Fruit fly (Drosophila melanogaster) whole organism, embryonic: ENCODE results near the gene Phb1.

Experiments used
- CG17612 ChIP-seq: fragments of 200-800 bp; sonication (Bioruptor generic); IDR thresholded peaks from 2 replicates; pipeline ENCODE4 v1.3.6; 2022; ENCODE audit warnings: missing biosample characterization, missing genetic modification characterization
- CG17912 ChIP-seq: fragments of 200-800 bp; sonication (Bioruptor generic); optimal IDR thresholded peaks from 2 replicates; lab custom pipeline; 2018; ENCODE audit warnings: missing biosample characterization, mild to moderate bottlenecking, missing genetic modification characterization
- CG6683 ChIP-seq: fragments of 200-800 bp; sonication (Bioruptor generic); optimal IDR thresholded peaks from 2 replicates; lab custom pipeline; 2017; ENCODE audit warnings: missing biosample characterization, mild to moderate bottlenecking, missing genetic modification characterization, missing genetic modification reagents
- CG7745 ChIP-seq: fragments of 200-800 bp; sonication (Bioruptor generic); optimal IDR thresholded peaks from 2 replicates; lab custom pipeline; 2018; ENCODE audit warnings: missing biosample characterization, mild to moderate bottlenecking, missing genetic modification characterization, moderate library complexity
- CG9437 ChIP-seq: fragments of 200-800 bp; sonication (Bioruptor generic); optimal IDR thresholded peaks from 2 replicates; lab custom pipeline; 2018; ENCODE audit warnings: missing biosample characterization, mild to moderate bottlenecking, missing genetic modification characterization
- Dek ChIP-seq: fragments of 200-800 bp; sonication (Bioruptor generic); optimal IDR thresholded peaks from 3 replicates; lab custom pipeline; 2019; ENCODE audit warnings: missing biosample characterization, mild to moderate bottlenecking, missing genetic modification characterization, moderate library complexity

DNA sequence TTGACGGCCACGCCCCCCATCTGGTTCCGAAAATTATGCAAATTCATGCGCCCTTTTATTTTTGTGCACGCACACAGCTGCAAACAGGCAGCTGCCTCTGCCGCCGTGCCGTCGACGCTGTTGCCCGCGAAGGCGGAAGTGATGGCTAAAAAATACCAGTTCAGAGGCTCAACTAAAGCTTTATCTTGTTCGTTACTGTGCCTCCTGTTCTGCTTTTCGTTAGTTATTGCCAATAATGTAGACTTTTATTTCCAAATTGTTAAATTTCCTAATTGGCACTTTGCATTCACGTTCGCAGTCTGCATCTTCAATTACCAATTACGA lies 10.7 kb upstream of the Phb1 start:
- TF ChIP-seq CG17912 (GFP tag; lab: Kevin White, UChicago): no peak
- no peak for TF ChIP-seq Dek (tag; lab: Kevin White, UChicago)
- TF ChIP-seq CG9437: no peak
- no peak for TF ChIP-seq CG7745 (tag; lab: Kevin White, UChicago)
- TF ChIP-seq CG6683: no peak
- no peak for TF ChIP-seq CG17612 (GFP tag; lab: Robert Waterston, UW)
